Worm (Caenorhabditis elegans): ENCODE results near the gene F44E7.3.

Gene F44E7.3

DNA sequence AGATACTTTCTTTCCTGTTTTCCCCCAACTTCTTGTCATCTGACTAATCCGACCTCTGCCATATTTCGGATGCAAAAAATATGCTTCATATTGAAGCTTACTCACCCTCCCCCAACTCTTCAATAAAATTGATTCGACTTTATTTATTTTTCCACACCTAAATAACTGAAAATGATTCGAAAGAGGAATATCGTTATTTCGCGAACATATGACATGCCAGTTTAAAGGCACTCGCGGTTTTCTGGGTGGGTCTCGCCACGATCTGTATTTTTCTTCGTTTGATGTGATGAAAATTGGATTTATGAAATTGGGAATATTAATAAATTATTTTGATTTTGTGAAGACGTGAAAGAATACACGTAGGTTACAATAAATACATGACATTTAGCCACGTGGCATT, at the start of gene F44E7.3:
Gene F44E7.3 (plus strand): TSS at position 319 of the 400 bp plus-strand sequence.
- TF ChIP-seq ama-1 (optimal IDR thresholded peaks at IDR 0.05): peak; percentile 53
- TF ChIP-seq nhr-21 (tag; optimal IDR thresholded peaks at IDR 0.05): no peak

DNA sequence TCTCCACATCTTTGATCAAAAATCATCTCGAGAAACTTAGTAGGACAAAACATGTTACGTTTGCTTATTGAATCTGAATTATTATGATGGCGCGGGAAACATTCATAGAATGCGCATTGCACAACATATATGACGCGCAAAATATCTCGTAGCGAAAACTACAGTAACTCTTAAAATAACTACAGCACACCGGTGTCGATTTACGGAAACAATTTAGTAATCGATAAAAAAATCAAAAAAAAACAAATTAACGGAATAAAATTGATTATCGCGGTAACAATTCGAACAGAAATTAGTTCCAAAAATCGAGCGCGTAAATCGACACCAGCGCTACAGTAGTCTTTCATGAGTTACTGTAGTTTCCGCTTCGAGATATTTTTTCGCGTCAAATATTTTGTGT, 49.7 kb upstream of the F44E7.3 start:
- TF ChIP-seq ztf-4 (tag; optimal IDR thresholded peaks at IDR 0.05) (no peak), nhr-21 (tag; optimal IDR thresholded peaks at IDR 0.05) (no peak), nhr-77 (tag; optimal IDR thresholded peaks at IDR 0.05) (no peak), aly-2 (tag; optimal IDR thresholded peaks at IDR 0.05) (no peak), mdl-1 (tag; optimal IDR thresholded peaks at IDR 0.05) (no peak), nhr-23 (tag; optimal IDR thresholded peaks at IDR 0.05) (no peak), ceh-82 (tag; optimal IDR thresholded peaks at IDR 0.05) (no peak), C34F6.9 (tag; optimal IDR thresholded peaks at IDR 0.05) (no peak)

DNA sequence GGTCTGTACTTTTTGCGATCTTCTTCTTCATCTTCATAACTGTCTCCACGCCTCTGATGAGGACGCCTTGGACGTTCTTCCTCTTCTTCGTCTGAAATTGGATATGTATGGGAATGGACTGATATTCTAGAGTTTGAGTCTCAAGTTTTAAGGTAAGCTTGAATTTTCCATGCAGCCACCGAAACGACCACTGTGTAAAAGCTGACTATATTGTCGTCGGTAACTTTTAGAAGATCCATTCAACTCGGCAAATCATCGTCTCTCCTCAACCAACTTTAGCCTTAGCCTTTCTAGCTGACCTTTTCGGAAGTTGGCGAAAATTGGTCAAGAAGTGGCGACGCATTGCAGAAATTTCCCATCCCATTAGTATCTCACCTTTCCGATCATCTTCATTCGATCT, 47.4 kb upstream of the F44E7.3 start:
- no peak for TF ChIP-seq nhr-129 (tag; optimal IDR thresholded peaks at IDR 0.05)
- TF ChIP-seq nhr-23 (tag; optimal IDR thresholded peaks at IDR 0.05): no peak
- TF ChIP-seq dmd-4 (tag; optimal IDR thresholded peaks at IDR 0.05): no peak
- no peak for TF ChIP-seq snpc-4 (tag; optimal IDR thresholded peaks at IDR 0.05)
- TF ChIP-seq unc-39 (tag; optimal IDR thresholded peaks at IDR 0.05): no peak
- TF ChIP-seq fos-1 (tag; optimal IDR thresholded peaks at IDR 0.05): no peak
- TF ChIP-seq lin-11 (tag; optimal IDR thresholded peaks at IDR 0.05): no peak

DNA sequence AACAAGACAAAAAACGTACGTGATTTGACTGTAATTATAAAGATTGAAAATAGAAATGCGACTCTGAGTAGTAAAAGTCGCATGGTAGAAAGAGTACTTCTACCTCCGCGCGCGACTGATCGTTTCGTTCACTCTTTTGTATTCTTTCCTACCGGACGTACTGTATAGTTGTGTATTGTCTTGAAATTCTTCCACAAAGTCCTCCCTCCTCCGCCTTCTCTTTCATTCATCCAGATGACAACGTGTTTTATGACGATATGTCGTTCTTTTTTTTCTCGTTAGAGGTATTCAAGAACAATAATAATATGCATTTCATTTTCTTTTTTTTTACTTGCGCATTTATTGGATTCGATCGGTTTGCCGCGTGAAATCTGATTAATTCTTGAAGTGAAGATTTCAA, 45.3 kb upstream of the F44E7.3 start, which contains the start of gene K09H11.4:
Gene K09H11.4 (minus strand): TSS at position 101 of the 400 bp plus-strand sequence.
- no peak for TF ChIP-seq C34F6.9 (tag; optimal IDR thresholded peaks at IDR 0.05)

DNA sequence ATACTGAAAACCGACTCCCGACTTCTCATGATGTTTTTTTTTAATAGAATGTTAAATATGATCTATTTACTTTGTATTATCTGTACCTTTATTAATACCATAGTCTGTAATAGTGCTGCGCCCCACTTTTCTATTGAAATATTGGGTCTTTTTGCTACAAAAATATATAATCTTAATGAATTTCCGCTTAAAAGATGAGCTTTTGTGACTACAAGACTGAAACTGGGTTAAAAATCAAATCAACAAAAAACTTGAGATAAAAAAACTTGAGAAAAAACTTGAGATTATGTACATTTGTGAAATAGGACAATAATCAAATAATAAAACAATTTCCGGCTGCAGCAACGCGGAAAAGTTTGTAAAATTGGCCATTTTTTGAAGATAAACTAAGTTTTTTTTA, 41.0 kb upstream of the F44E7.3 start, which contains the start of gene K09H11.15:
Gene K09H11.15 (minus strand): TSS at position 101 of the 400 bp plus-strand sequence.
- TF ChIP-seq aly-2 (tag; optimal IDR thresholded peaks at IDR 0.05) (no peak), dmd-4 (tag; optimal IDR thresholded peaks at IDR 0.05) (no peak), elt-1 (tag; optimal IDR thresholded peaks at IDR 0.05) (no peak), egl-27 (tag; optimal IDR thresholded peaks at IDR 0.05) (no peak), F13H6.1 (tag; optimal IDR thresholded peaks at IDR 0.05) (no peak), R02D3.7 (tag; optimal IDR thresholded peaks at IDR 0.05) (no peak), crh-2 (tag; optimal IDR thresholded peaks at IDR 0.05) (no peak), blmp-1 (tag; optimal IDR thresholded peaks at IDR 0.05; ENCODE audit: insufficient read depth) (no peak), nhr-25 (tag; optimal IDR thresholded peaks at IDR 0.05) (no peak), ceh-82 (tag; optimal IDR thresholded peaks at IDR 0.05) (no peak)

DNA sequence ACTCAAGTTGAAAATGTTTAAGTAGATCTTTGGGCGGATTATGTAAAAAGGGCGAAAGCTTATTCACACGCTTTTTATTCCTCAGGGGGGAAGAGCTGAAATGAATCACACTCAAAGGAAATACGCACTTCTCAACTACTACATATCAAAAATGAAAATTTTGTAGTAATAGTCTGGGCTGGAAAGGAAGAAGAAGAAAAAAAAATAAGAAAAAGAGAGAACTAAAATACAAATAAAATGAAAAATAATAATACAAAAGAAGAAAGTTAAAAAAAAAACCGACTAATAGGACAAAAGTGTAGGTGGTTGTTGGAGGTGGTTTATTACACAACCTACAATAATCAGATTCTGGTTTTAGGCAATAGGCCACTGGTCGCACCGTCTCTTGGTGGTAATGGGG, 35.7 kb upstream of the F44E7.3 start, which contains the start of gene K09H11.6:
Gene K09H11.6 (minus strand): TSS at position 101 of the 400 bp plus-strand sequence.
- TF ChIP-seq nhr-23 (tag; optimal IDR thresholded peaks at IDR 0.05) (no peak), ztf-4 (tag; optimal IDR thresholded peaks at IDR 0.05) (no peak), lsy-2 (tag; optimal IDR thresholded peaks at IDR 0.05) (no peak), nhr-129 (tag; optimal IDR thresholded peaks at IDR 0.05) (no peak), nhr-6 (tag; optimal IDR thresholded peaks at IDR 0.05) (no peak), nhr-10 (tag; optimal IDR thresholded peaks at IDR 0.05) (no peak), elt-1 (tag; optimal IDR thresholded peaks at IDR 0.05) (no peak), nhr-12 (tag; optimal IDR thresholded peaks at IDR 0.05) (no peak)

DNA sequence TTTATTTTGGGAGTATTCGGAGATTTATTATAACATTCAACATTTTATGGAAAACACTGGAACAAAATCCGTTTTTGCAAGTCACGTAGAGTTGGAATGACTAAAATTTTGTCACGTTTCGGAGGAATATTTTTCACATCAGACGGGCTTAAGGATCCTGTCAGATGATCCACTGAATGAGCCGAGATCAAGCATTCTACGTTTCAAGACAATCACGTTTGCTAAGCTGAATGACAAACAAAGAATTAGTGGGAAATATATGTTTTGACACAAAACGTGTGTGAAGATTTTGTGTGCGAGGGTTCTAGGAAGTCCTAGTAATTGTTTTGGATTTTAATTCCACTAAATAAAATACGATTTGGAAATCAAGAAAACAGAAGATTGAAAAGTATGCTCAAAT, 32.3 kb upstream of the F44E7.3 start:
- TF ChIP-seq F13H6.1 (tag; optimal IDR thresholded peaks at IDR 0.05) (no peak), unc-39 (tag; optimal IDR thresholded peaks at IDR 0.05) (no peak), unc-55 (GFP tag; optimal IDR thresholded peaks at IDR 0.05) (no peak), nhr-77 (tag; optimal IDR thresholded peaks at IDR 0.05) (no peak), nhr-6 (tag; optimal IDR thresholded peaks at IDR 0.05) (no peak)

DNA sequence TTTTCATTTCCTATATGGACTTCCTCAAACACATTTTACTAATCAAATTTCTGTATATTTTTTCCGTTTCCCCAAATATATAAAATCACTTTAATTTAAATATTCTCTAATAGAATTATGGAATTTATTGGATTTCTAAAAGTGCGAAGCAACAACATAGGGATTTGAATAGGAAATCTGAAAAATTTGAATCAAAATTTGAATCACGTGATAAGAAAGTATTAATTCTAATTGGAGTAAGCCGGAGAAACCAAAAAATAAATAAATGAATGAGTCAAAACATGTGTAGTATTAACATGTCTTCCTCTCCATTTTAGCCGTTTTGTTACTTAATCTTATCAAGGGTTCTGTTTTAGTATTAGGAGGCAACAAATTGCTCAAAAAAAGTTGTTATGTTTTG, 30.5 kb upstream of the F44E7.3 start:
- TF ChIP-seq lin-39 (tag; optimal IDR thresholded peaks at IDR 0.05) (no peak), dmd-4 (tag; optimal IDR thresholded peaks at IDR 0.05) (no peak), peb-1 (tag; optimal IDR thresholded peaks at IDR 0.05) (no peak), ceh-16 (tag; optimal IDR thresholded peaks at IDR 0.05) (no peak), gmeb-1 (tag; optimal IDR thresholded peaks at IDR 0.05) (no peak), sma-3 (GFP tag; optimal IDR thresholded peaks at IDR 0.05) (no peak), unc-39 (tag; optimal IDR thresholded peaks at IDR 0.05) (no peak), nhr-11 (tag; optimal IDR thresholded peaks at IDR 0.05) (no peak), egl-27 (tag; optimal IDR thresholded peaks at IDR 0.05) (no peak), nhr-23 (tag; optimal IDR thresholded peaks at IDR 0.05) (no peak), elt-3 (tag; optimal IDR thresholded peaks at IDR 0.05) (no peak), C34F6.9 (tag; optimal IDR thresholded peaks at IDR 0.05) (no peak), snpc-4 (tag; optimal IDR thresholded peaks at IDR 0.05) (no peak), sma-9 (GFP tag; optimal IDR thresholded peaks at IDR 0.05) (no peak), sma-9 (tag; optimal IDR thresholded peaks at IDR 0.05) (no peak), Y55F3AM.14 (GFP tag; optimal IDR thresholded peaks at IDR 0.05) (no peak), skn-1 (tag; optimal IDR thresholded peaks at IDR 0.05) (no peak), nhr-77 (tag; optimal IDR thresholded peaks at IDR 0.05) (no peak), alr-1 (tag; optimal IDR thresholded peaks at IDR 0.05) (no peak), lsy-2 (tag; optimal IDR thresholded peaks at IDR 0.05) (no peak), ztf-4 (tag; optimal IDR thresholded peaks at IDR 0.05) (no peak)

Measured in whole organism, L2 larva.